Fruit fly (Drosophila melanogaster): ENCODE measurements around the gene CG11722.

dm6 chr3R:10055951-10056350, 10.6 kb upstream of the CG11722 start, which contains the start of gene Npc2d:
- TF ChIP-seq CG34406 (GFP tag; optimal IDR thresholded peaks at IDR 0.05) (no peak), CG9139 (GFP tag; optimal IDR thresholded peaks at IDR 0.05) (no peak), Eip75B (GFP tag; optimal IDR thresholded peaks at IDR 0.05) (no peak), CG6163 (GFP tag; IDR thresholded peaks at IDR 0.05) (no peak), topi (GFP tag; optimal IDR thresholded peaks at IDR 0.05) (no peak), eg (GFP tag; IDR thresholded peaks at IDR 0.05) (no peak), acj6 (GFP tag; optimal IDR thresholded peaks at IDR 0.05) (no peak), net (GFP tag; optimal IDR thresholded peaks at IDR 0.05) (no peak), CG15336 (GFP tag; IDR thresholded peaks at IDR 0.05) (no peak), CG3032 (tag; optimal IDR thresholded peaks at IDR 0.05) (no peak), lz (GFP tag; optimal IDR thresholded peaks at IDR 0.05) (no peak)

Data from whole organism, prepupa.